Worm (Caenorhabditis elegans) whole organism, L1 larva: Measurements from ENCODE around the gene gcsh-1.

ENCODE experiments used
- C04F5.9 ChIP-seq: sonication (generic microtip); optimal IDR thresholded peaks from 2 replicates; lab custom pipeline; 2016; ENCODE audit warnings: missing genetic modification characterization, missing compliant biosample characterization
- F16B12.6 ChIP-seq: fragments of 150-350 bp; optimal IDR thresholded peaks from 2 replicates; lab custom pipeline; 2014; ENCODE audit warnings: missing biosample characterization, missing genetic modification characterization
- aha-1 ChIP-seq: fragments of 150-350 bp; optimal IDR thresholded peaks from 2 replicates; lab custom pipeline; 2014; ENCODE audit warnings: missing biosample characterization, missing genetic modification characterization
- alr-1 ChIP-seq: fragments of 200-800 bp; sonication (Bioruptor generic); optimal IDR thresholded peaks from 2 replicates; lab custom pipeline; 2018; ENCODE audit warnings: borderline replicate concordance, mild to moderate bottlenecking, missing genetic modification characterization, missing compliant biosample characterization
- aly-2 ChIP-seq: fragments of 150-350 bp; optimal IDR thresholded peaks from 2 replicates; lab custom pipeline; 2014; ENCODE audit warnings: missing biosample characterization, missing genetic modification characterization
- blmp-1 ChIP-seq: fragments of 150-350 bp; optimal IDR thresholded peaks from 2 replicates; lab custom pipeline; 2014; ENCODE audit warnings: missing biosample characterization, missing genetic modification characterization
- ceh-88 ChIP-seq: fragments of 200-800 bp; sonication (Bioruptor generic); IDR thresholded peaks from 2 replicates; pipeline ENCODE4 v1.3.6; 2022; ENCODE audit warnings: missing genetic modification characterization, missing compliant biosample characterization
- ceh-90 ChIP-seq: sonication (generic microtip); optimal IDR thresholded peaks from 2 replicates; lab custom pipeline; 2016; ENCODE audit warnings: missing genetic modification characterization, missing compliant biosample characterization
- dpl-1 ChIP-seq, 3 experiments: fragments of 150-350 bp in 2 of 3; sonication (generic microtip) in 1 of 3; optimal IDR thresholded peaks; 2 replicates each; lab custom pipeline; 2014 to 2017; ENCODE audit warnings: missing biosample characterization in 3 of 3, missing genetic modification characterization in 3 of 3, missing genetic modification reagents in 3 of 3
- egl-13 ChIP-seq: sonication (generic microtip); optimal IDR thresholded peaks from 2 replicates; lab custom pipeline; 2016; ENCODE audit warnings: missing genotype, missing genetic modification reagents, missing genetic modification characterization, missing compliant biosample characterization
- egl-27 ChIP-seq, 2 experiments: fragments of 150-350 bp in 1 of 2; sonication (generic microtip); optimal IDR thresholded peaks; 3 replicates each; lab custom pipeline; 2017 to 2018; ENCODE audit warnings: missing biosample characterization in 2 of 2, missing genetic modification characterization in 2 of 2, missing genetic modification reagents in 2 of 2
- elt-2 ChIP-seq: sonication (generic microtip); optimal IDR thresholded peaks from 2 replicates; lab custom pipeline; 2016; ENCODE audit warnings: missing genetic modification characterization, mild to moderate bottlenecking, inconsistent platforms, missing compliant biosample characterization, missing genetic modification reagents
- ets-5 ChIP-seq: fragments of 200-800 bp; sonication (Bioruptor generic); IDR thresholded peaks from 2 replicates; pipeline ENCODE4 v1.3.6; 2022; ENCODE audit warnings: missing genetic modification characterization, missing compliant biosample characterization
- fkh-10 ChIP-seq: sonication (generic microtip); optimal IDR thresholded peaks from 2 replicates; lab custom pipeline; 2017; ENCODE audit warnings: missing biosample characterization, missing genetic modification reagents, missing genetic modification characterization
- fos-1 ChIP-seq: fragments of 150-350 bp; optimal IDR thresholded peaks from 2 replicates; lab custom pipeline; 2014; ENCODE audit warnings: missing biosample characterization, missing genetic modification characterization
- grh-1 ChIP-seq: fragments of 200-800 bp; sonication (Bioruptor generic); IDR thresholded peaks from 2 replicates; pipeline ENCODE4 v1.3.6; 2022; ENCODE audit warnings: missing genetic modification reagents, missing genetic modification characterization, missing compliant biosample characterization
- hlh-17 ChIP-seq: fragments of 200-800 bp; sonication (Bioruptor generic); optimal IDR thresholded peaks from 2 replicates; lab custom pipeline; 2018; ENCODE audit warnings: missing genetic modification characterization, mild to moderate bottlenecking, missing compliant biosample characterization, moderate library complexity, borderline replicate concordance
- hlh-4 ChIP-seq: sonication (generic microtip); optimal IDR thresholded peaks from 2 replicates; lab custom pipeline; 2016; ENCODE audit warnings: mild to moderate bottlenecking, missing genetic modification characterization, missing compliant biosample characterization
- hpl-2 ChIP-seq: fragments of 150-350 bp; optimal IDR thresholded peaks from 2 replicates; lab custom pipeline; 2014; ENCODE audit warnings: missing biosample characterization, missing genetic modification reagents, missing genetic modification characterization
- irx-1 ChIP-seq: sonication (generic microtip); optimal IDR thresholded peaks from 2 replicates; lab custom pipeline; 2016; ENCODE audit warnings: missing genetic modification characterization, missing compliant biosample characterization
- isw-1 ChIP-seq: fragments of 200-800 bp; sonication (Bioruptor generic); IDR thresholded peaks from 2 replicates; pipeline ENCODE4 v1.3.6; 2022; ENCODE audit warnings: missing genetic modification characterization, missing compliant biosample characterization
- lin-35 ChIP-seq, 2 experiments: fragments of 150-350 bp; optimal IDR thresholded peaks; 2 replicates each; lab custom pipeline; 2014; ENCODE audit warnings: missing biosample characterization in 2 of 2, missing genetic modification characterization in 2 of 2, missing genetic modification reagents in 2 of 2
- lin-39 ChIP-seq: fragments of 150-350 bp; optimal IDR thresholded peaks from 2 replicates; lab custom pipeline; 2014; ENCODE audit warnings: missing biosample characterization, missing genetic modification reagents, missing genetic modification characterization
- lir-3 ChIP-seq: sonication (generic microtip); optimal IDR thresholded peaks from 2 replicates; lab custom pipeline; 2016; ENCODE audit warnings: mild to moderate bottlenecking, missing genetic modification characterization, moderate library complexity, missing compliant biosample characterization; ENCODE audit not compliant: poor library complexity
- mdl-1 ChIP-seq, 2 experiments: fragments of 150-350 bp; optimal IDR thresholded peaks; 2 replicates each; lab custom pipeline; 2014 to 2017; ENCODE audit warnings: missing biosample characterization in 2 of 2, missing genetic modification characterization in 2 of 2, inconsistent platforms in 1 of 2
- mef-2 ChIP-seq: fragments of 150-350 bp; optimal IDR thresholded peaks from 2 replicates; lab custom pipeline; 2014; ENCODE audit warnings: missing biosample characterization, missing genetic modification characterization
- nhr-11 ChIP-seq: fragments of 150-350 bp; optimal IDR thresholded peaks from 2 replicates; lab custom pipeline; 2014; ENCODE audit warnings: missing biosample characterization, missing genetic modification characterization
- nhr-12 ChIP-seq: sonication (generic microtip); optimal IDR thresholded peaks from 2 replicates; lab custom pipeline; 2017; ENCODE audit warnings: missing biosample characterization, missing genetic modification characterization
- nhr-20 ChIP-seq: sonication (generic microtip); optimal IDR thresholded peaks from 2 replicates; lab custom pipeline; 2016; ENCODE audit warnings: mild to moderate bottlenecking, missing genetic modification characterization, missing compliant biosample characterization
- nhr-237 ChIP-seq: fragments of 150-350 bp; optimal IDR thresholded peaks from 2 replicates; lab custom pipeline; 2014; ENCODE audit warnings: missing biosample characterization, missing genetic modification characterization
- nhr-71 ChIP-seq: sonication (generic microtip); optimal IDR thresholded peaks from 2 replicates; lab custom pipeline; 2016; ENCODE audit warnings: mild to moderate bottlenecking, missing genetic modification characterization, moderate library complexity, missing compliant biosample characterization
- nhr-76 ChIP-seq: sonication (generic microtip); optimal IDR thresholded peaks from 2 replicates; lab custom pipeline; 2017; ENCODE audit warnings: missing biosample characterization, missing genetic modification characterization
- nhr-77 ChIP-seq: fragments of 150-350 bp; optimal IDR thresholded peaks from 2 replicates; lab custom pipeline; 2014; ENCODE audit warnings: missing biosample characterization, missing genetic modification characterization
- nhr-84 ChIP-seq: sonication (generic microtip); optimal IDR thresholded peaks from 2 replicates; lab custom pipeline; 2017; ENCODE audit warnings: missing biosample characterization, missing genetic modification characterization
- nhr-85 ChIP-seq: sonication (generic microtip); peaks from one replicate; lab custom pipeline; 2016; ENCODE audit warnings: missing genetic modification characterization, inconsistent platforms, missing compliant biosample characterization
- nhr-90 ChIP-seq: sonication (generic microtip); optimal IDR thresholded peaks from 2 replicates; lab custom pipeline; 2016; ENCODE audit warnings: mild to moderate bottlenecking, missing genetic modification characterization, missing compliant biosample characterization; ENCODE audit not compliant: poor library complexity
- pag-3 ChIP-seq: sonication (generic microtip); optimal IDR thresholded peaks from 2 replicates; lab custom pipeline; 2017; ENCODE audit warnings: missing genetic modification characterization, mild to moderate bottlenecking, missing compliant biosample characterization, antibody characterized with exemption, borderline replicate concordance; ENCODE audit not compliant: insufficient read depth
- snpc-4 ChIP-seq: fragments of 150-350 bp; optimal IDR thresholded peaks from 2 replicates; lab custom pipeline; 2014; ENCODE audit warnings: missing biosample characterization, missing genetic modification characterization
- snu-23 ChIP-seq: sonication (generic microtip); optimal IDR thresholded peaks from 2 replicates; lab custom pipeline; 2016; ENCODE audit warnings: missing genetic modification characterization, missing compliant biosample characterization
- sox-4 ChIP-seq: sonication (generic microtip); optimal IDR thresholded peaks from 2 replicates; lab custom pipeline; 2016; ENCODE audit warnings: missing genetic modification characterization, missing compliant biosample characterization
- sup-37 ChIP-seq: fragments of 200-800 bp; sonication (Bioruptor generic); optimal IDR thresholded peaks from 2 replicates; lab custom pipeline; 2018; ENCODE audit warnings: mild to moderate bottlenecking, missing genetic modification characterization, missing compliant biosample characterization
- swsn-7 ChIP-seq: sonication (generic microtip); optimal IDR thresholded peaks from 2 replicates; lab custom pipeline; 2016; ENCODE audit warnings: missing genetic modification characterization, missing compliant biosample characterization
- tbx-2 ChIP-seq: sonication (generic microtip); optimal IDR thresholded peaks from 2 replicates; lab custom pipeline; 2016; ENCODE audit warnings: missing genetic modification characterization, missing compliant biosample characterization
- unc-130 ChIP-seq: fragments of 150-350 bp; optimal IDR thresholded peaks from 2 replicates; lab custom pipeline; 2017; ENCODE audit warnings: missing biosample characterization, missing genetic modification characterization, inconsistent platforms
- unc-30 ChIP-seq: sonication (generic microtip); optimal IDR thresholded peaks from 2 replicates; lab custom pipeline; 2017; ENCODE audit warnings: missing biosample characterization, missing genetic modification characterization
- unc-62 ChIP-seq: fragments of 150-350 bp; optimal IDR thresholded peaks from 2 replicates; lab custom pipeline; 2014; ENCODE audit warnings: missing biosample characterization, missing genetic modification reagents, missing genetic modification characterization
- unc-98 ChIP-seq: fragments of 200-800 bp; sonication (Bioruptor generic); IDR thresholded peaks from 2 replicates; pipeline ENCODE4 v1.3.6; 2022; ENCODE audit warnings: missing genetic modification characterization, missing compliant biosample characterization
- vab-15 ChIP-seq: sonication (generic microtip); optimal IDR thresholded peaks from 2 replicates; lab custom pipeline; 2017; ENCODE audit warnings: missing genotype, mild to moderate bottlenecking, missing genetic modification characterization, missing compliant biosample characterization
- xbp-1 ChIP-seq: sonication (generic microtip); optimal IDR thresholded peaks from 2 replicates; lab custom pipeline; 2016; ENCODE audit warnings: missing genetic modification characterization, missing compliant biosample characterization
- zip-4 ChIP-seq: fragments of 200-800 bp; sonication (Bioruptor generic); optimal IDR thresholded peaks from 2 replicates; lab custom pipeline; 2018; ENCODE audit warnings: mild to moderate bottlenecking, missing genetic modification characterization, moderate library complexity, missing compliant biosample characterization
- ztf-11 ChIP-seq, 2 experiments: sonication (generic microtip); optimal IDR thresholded peaks; 2 replicates each; lab custom pipeline; 2016 to 2017; ENCODE audit warnings: missing genetic modification characterization in 2 of 2, missing biosample characterization in 1 of 2, missing compliant biosample characterization in 1 of 2

Gene gcsh-1

ce11 chrX:14491103-14491502 is 23.8 kb downstream of the gcsh-1 start (continued):
- TF ChIP-seq nhr-237 (tag; lab: Kevin White, UChicago) (no peak), nhr-90 (no peak), nhr-71 (tag; lab: Kevin White, UChicago) (peak; percentile 25), ceh-90 (no peak), nhr-84 (no peak), nhr-76 (no peak), alr-1 (no peak), dpl-1 (GFP tag; optimal IDR thresholded peaks at IDR 0.05; lab: Kevin White, UChicago) (no peak), nhr-85 (tag; lab: Kevin White, UChicago) (peak; percentile 80), isw-1 (GFP tag; lab: Robert Waterston, UW) (no peak)
- TF ChIP-seq, all 84 proteins: peak for 10

ce11 chrX:14490486-14490885 is 24.4 kb downstream of the gcsh-1 start:
- TF ChIP-seq fkh-10 (no peak), vab-15 (tag; lab: Kevin White, UChicago) (no peak), aly-2 (tag; lab: Kevin White, UChicago) (no peak), xbp-1 (tag; lab: Kevin White, UChicago) (no peak), ceh-88 (no peak), hlh-4 (no peak), blmp-1 (tag; lab: Kevin White, UChicago) (no peak), nhr-11 (tag; lab: Kevin White, UChicago) (no peak), fos-1 (tag; lab: Kevin White, UChicago) (no peak)

- TF ChIP-seq ztf-11 (tag; optimal IDR thresholded peaks at IDR 0.05; lab: Kevin White, UChicago) (peak in 1 of 2 experiments; percentile 70), unc-30 (tag; lab: Kevin White, UChicago) (no peak), alr-1 (no peak), pag-3 (tag; lab: Kevin White, UChicago) (no peak), swsn-7 (peak; percentile 97), lin-39 (peak; percentile 14), grh-1 (GFP tag; lab: Robert Waterston, UW) (peak; percentile 68), irx-1 (tag; lab: Kevin White, UChicago) (peak; percentile 64), elt-2 (tag; lab: Kevin White, UChicago) (no peak), egl-13 (tag; lab: Kevin White, UChicago) (no peak), snu-23 (GFP tag; lab: Kevin White, UChicago) (peak; percentile 73), nhr-12 (tag; lab: Kevin White, UChicago) (no peak), mef-2 (tag; lab: Kevin White, UChicago) (no peak), hlh-17 (no peak), nhr-20 (peak; percentile 79), hpl-2 (GFP tag; lab: Kevin White, UChicago) (no peak), F16B12.6 (tag; lab: Kevin White, UChicago) (peak; percentile 28), nhr-71 (tag; lab: Kevin White, UChicago) (peak; percentile 84), aha-1 (tag; lab: Kevin White, UChicago) (no peak), zip-4 (no peak), unc-98 (GFP tag; lab: Robert Waterston, UW) (no peak), ets-5 (no peak), unc-62 (GFP tag; lab: Kevin White, UChicago) (no peak), nhr-77 (tag; lab: Kevin White, UChicago) (peak; percentile 55), unc-130 (tag; lab: Kevin White, UChicago) (no peak), lir-3 (no peak), tbx-2 (tag; lab: Kevin White, UChicago) (peak; percentile 72), isw-1 (GFP tag; lab: Robert Waterston, UW) (no peak; the same call in 1 of the 2 replicates), lin-35 (GFP tag; optimal IDR thresholded peaks at IDR 0.05; lab: Kevin White, UChicago) (peak; percentile 39 to 73), egl-27 (tag; optimal IDR thresholded peaks at IDR 0.05; lab: Kevin White, UChicago) (no peak), nhr-237 (tag; lab: Kevin White, UChicago) (no peak), C04F5.9 (tag; lab: Kevin White, UChicago) (peak; percentile 33), sup-37 (GFP tag; lab: Kevin White, UChicago) (peak; percentile 43), sox-4 (tag; lab: Kevin White, UChicago) (no peak), mdl-1 (tag; optimal IDR thresholded peaks at IDR 0.05; lab: Kevin White, UChicago) (peak in 1 of 2 experiments; percentile 46), snpc-4 (tag; lab: Kevin White, UChicago) (peak; percentile 54)
These were observed 24.9 kb downstream of the gcsh-1 start, which contains the start of gene his-24 for ce11 chrX:14489945-14490344. TSS of gene his-24 (plus strand) at chrX:14490094.
